Worm (Caenorhabditis elegans) whole organism, L4 larva: ENCODE results near the gene hnd-1.

Source experiments
- F44E2.7 ChIP-seq: fragments of 200-800 bp; sonication (Bioruptor generic); IDR thresholded peaks from 2 replicates; pipeline ENCODE4 v2.1.2; 2022; ENCODE audit warnings: missing genetic modification characterization, missing compliant biosample characterization
- T20F7.1 ChIP-seq: fragments of 200-800 bp; sonication (Bioruptor generic); optimal IDR thresholded peaks from 2 replicates; lab custom pipeline; 2018; ENCODE audit warnings: mild to moderate bottlenecking, missing genetic modification characterization, missing compliant biosample characterization
- Y48G9A.11 ChIP-seq: fragments of 200-800 bp; sonication (Bioruptor generic); IDR thresholded peaks from 2 replicates; pipeline ENCODE4 v1.3.6; 2022; ENCODE audit warnings: missing genetic modification reagents, missing genetic modification characterization, missing compliant biosample characterization
- aha-1 ChIP-seq: fragments of 150-350 bp; peaks from one replicate; lab custom pipeline; 2014; ENCODE audit warnings: missing biosample characterization, missing genetic modification characterization
- arid-1 ChIP-seq: fragments of 200-800 bp; sonication (Bioruptor generic); conservative IDR thresholded peaks from 2 replicates; pipeline ENCODE4 v1.3.6; 2022; ENCODE audit warnings: missing genetic modification reagents, missing genetic modification characterization, missing compliant biosample characterization
- ceh-20 ChIP-seq: fragments of 200-800 bp; sonication (Bioruptor generic); IDR thresholded peaks from 2 replicates; pipeline ENCODE4 v1.3.6; 2022; ENCODE audit warnings: missing genetic modification reagents, missing genetic modification characterization, missing compliant biosample characterization
- ceh-62 ChIP-seq: sonication (generic microtip); optimal IDR thresholded peaks from 2 replicates; lab custom pipeline; 2017; ENCODE audit warnings: missing biosample characterization, missing genetic modification characterization
- cey-2 ChIP-seq: sonication (generic microtip); optimal IDR thresholded peaks from 3 replicates; lab custom pipeline; 2017; ENCODE audit warnings: missing genetic modification characterization, mild to moderate bottlenecking, missing compliant biosample characterization, antibody characterized with exemption, borderline replicate concordance; ENCODE audit not compliant: insufficient read depth
- daf-16 ChIP-seq, 3 experiments: sonication (generic microtip); optimal IDR thresholded peaks; 2 replicates each; lab custom pipeline; 2016 to 2017; ENCODE audit warnings: missing genetic modification characterization in 3 of 3, missing genetic modification reagents in 3 of 3, mild to moderate bottlenecking in 2 of 3, missing compliant biosample characterization in 2 of 3, missing biosample characterization in 1 of 3, moderate library complexity in 1 of 3
- dmd-6 ChIP-seq: fragments of 200-800 bp; sonication (Bioruptor generic); IDR thresholded peaks from 2 replicates; pipeline ENCODE4 v1.3.6; 2022; ENCODE audit warnings: missing genetic modification reagents, missing genetic modification characterization, missing compliant biosample characterization
- dmd-8 ChIP-seq: fragments of 200-800 bp; sonication (Bioruptor generic); IDR thresholded peaks from 2 replicates; pipeline ENCODE4 v1.3.6; 2022; ENCODE audit warnings: missing genetic modification characterization, missing compliant biosample characterization
- dmd-9 ChIP-seq: fragments of 200-800 bp; sonication (Bioruptor generic); IDR thresholded peaks from 2 replicates; pipeline ENCODE4 v1.3.6; 2022; ENCODE audit warnings: missing genetic modification reagents, missing genetic modification characterization, missing compliant biosample characterization
- dve-1 ChIP-seq: sonication (generic microtip); optimal IDR thresholded peaks from 2 replicates; lab custom pipeline; 2017; ENCODE audit warnings: antibody characterized with exemption, mild to moderate bottlenecking, missing genetic modification characterization, missing compliant biosample characterization; ENCODE audit not compliant: insufficient read depth
- egl-43 ChIP-seq: fragments of 200-800 bp; sonication (Bioruptor generic); IDR thresholded peaks from 2 replicates; pipeline ENCODE4 v1.3.6; 2022; ENCODE audit warnings: missing genetic modification reagents, missing genetic modification characterization, missing compliant biosample characterization
- fkh-10 ChIP-seq: fragments of 150-350 bp; optimal IDR thresholded peaks from 2 replicates; lab custom pipeline; 2014; ENCODE audit warnings: missing biosample characterization, missing genetic modification reagents, missing genetic modification characterization
- gei-8 ChIP-seq: fragments of 200-800 bp; sonication (Bioruptor generic); optimal IDR thresholded peaks from 2 replicates; lab custom pipeline; 2018; ENCODE audit warnings: mild to moderate bottlenecking, missing genetic modification characterization, missing compliant biosample characterization
- hmg-1.1 ChIP-seq: fragments of 200-800 bp; sonication (Bioruptor generic); IDR thresholded peaks from 2 replicates; pipeline ENCODE4 v1.3.6; 2022; ENCODE audit warnings: missing genetic modification reagents, missing genetic modification characterization, missing compliant biosample characterization
- lim-7 ChIP-seq: fragments of 200-800 bp; sonication (Bioruptor generic); IDR thresholded peaks from 2 replicates; pipeline ENCODE4 v1.3.6; 2022; ENCODE audit warnings: missing genetic modification characterization, missing compliant biosample characterization
- lin-29 ChIP-seq: fragments of 200-800 bp; sonication (Bioruptor generic); IDR thresholded peaks from 2 replicates; pipeline ENCODE4 v1.3.6; 2022; ENCODE audit warnings: missing genetic modification reagents, missing genetic modification characterization, missing compliant biosample characterization
- lin-38 ChIP-seq: fragments of 200-800 bp; sonication (Bioruptor generic); IDR thresholded peaks from 2 replicates; pipeline ENCODE4 v1.3.6; 2022; ENCODE audit warnings: missing genetic modification reagents, missing genetic modification characterization, missing compliant biosample characterization
- lsy-2 ChIP-seq, 2 experiments: fragments of 150-350 bp in 1 of 2; sonication (generic microtip) in 1 of 2; optimal IDR thresholded peaks; 2 replicates each; lab custom pipeline; 2014 to 2017; ENCODE audit warnings: missing biosample characterization in 2 of 2, missing genetic modification characterization in 2 of 2
- madf-5 ChIP-seq, 2 experiments: fragments of 200-800 bp; sonication (Bioruptor generic); IDR thresholded peaks; 2 replicates each; pipeline ENCODE4 v1.3.6; 2022; ENCODE audit warnings: missing compliant biosample characterization in 2 of 2, missing genetic modification characterization in 2 of 2
- mep-1 ChIP-seq: fragments of 150-350 bp; sonication (generic microtip); optimal IDR thresholded peaks from 3 replicates; lab custom pipeline; 2014; ENCODE audit warnings: missing biosample characterization, missing genetic modification characterization
- mxl-2 ChIP-seq: fragments of 200-800 bp; sonication (Bioruptor generic); conservative IDR thresholded peaks from 2 replicates; pipeline ENCODE4 v1.3.6; 2022; ENCODE audit warnings: missing genetic modification reagents, missing genetic modification characterization, missing compliant biosample characterization
- mxl-3 ChIP-seq: fragments of 200-800 bp; sonication (Bioruptor generic); optimal IDR thresholded peaks from 2 replicates; lab custom pipeline; 2018; ENCODE audit warnings: mild to moderate bottlenecking, missing genetic modification characterization, missing compliant biosample characterization
- nhr-102 ChIP-seq: sonication (generic microtip); optimal IDR thresholded peaks from 2 replicates; lab custom pipeline; 2016; ENCODE audit warnings: mild to moderate bottlenecking, missing genetic modification characterization, moderate library complexity, missing compliant biosample characterization
- nhr-237 ChIP-seq: sonication (generic microtip); optimal IDR thresholded peaks from 2 replicates; lab custom pipeline; 2017; ENCODE audit warnings: missing biosample characterization, missing genetic modification characterization
- nhr-28 ChIP-seq: fragments of 150-350 bp; optimal IDR thresholded peaks from 2 replicates; lab custom pipeline; 2014; ENCODE audit warnings: missing biosample characterization, missing genetic modification characterization
- nhr-48 ChIP-seq: sonication (generic microtip); optimal IDR thresholded peaks from 2 replicates; lab custom pipeline; 2016; ENCODE audit warnings: mild to moderate bottlenecking, missing genetic modification characterization, missing compliant biosample characterization
- nhr-6 ChIP-seq: fragments of 150-350 bp; optimal IDR thresholded peaks from 2 replicates; lab custom pipeline; 2014; ENCODE audit warnings: missing biosample characterization, missing genetic modification characterization
- nhr-76 ChIP-seq: fragments of 150-350 bp; optimal IDR thresholded peaks from 2 replicates; lab custom pipeline; 2014; ENCODE audit warnings: missing biosample characterization, missing genetic modification characterization
- set-16 ChIP-seq: fragments of 200-800 bp; sonication (Bioruptor generic); IDR thresholded peaks from 2 replicates; pipeline ENCODE4 v1.3.6; 2022; ENCODE audit warnings: missing genetic modification reagents, missing genetic modification characterization, missing compliant biosample characterization
- snpc-1.2 ChIP-seq: fragments of 200-800 bp; sonication (Bioruptor generic); IDR thresholded peaks from 2 replicates; pipeline ENCODE4 v1.3.6; 2022; ENCODE audit warnings: missing genetic modification reagents, missing genetic modification characterization, missing compliant biosample characterization
- snpc-4 ChIP-seq: fragments of 150-350 bp; optimal IDR thresholded peaks from 2 replicates; lab custom pipeline; 2014; ENCODE audit warnings: missing biosample characterization, missing genetic modification characterization
- spr-3 ChIP-seq: fragments of 200-800 bp; sonication (Bioruptor generic); optimal IDR thresholded peaks from 2 replicates; lab custom pipeline; 2018; ENCODE audit warnings: mild to moderate bottlenecking, missing genetic modification characterization, missing compliant biosample characterization
- tra-1 ChIP-seq: fragments of 200-800 bp; sonication (Bioruptor generic); IDR thresholded peaks from 2 replicates; pipeline ENCODE4 v1.3.6; 2022; ENCODE audit warnings: missing genetic modification reagents, missing genetic modification characterization, missing compliant biosample characterization
- unc-62 ChIP-seq, 3 experiments: fragments of 150-350 bp in 1 of 3; sonication (generic microtip); optimal IDR thresholded peaks in 2 of 3; peaks in 1 of 3; 1 replicate in 1 of 3; 2 replicates in 2 of 3; lab custom pipeline; 2014 to 2017; ENCODE audit warnings: missing biosample characterization in 3 of 3, missing genetic modification characterization in 3 of 3, missing genetic modification reagents in 3 of 3, missing genotype in 1 of 3
- vab-7 ChIP-seq: fragments of 200-800 bp; sonication (Bioruptor generic); IDR thresholded peaks from 2 replicates; pipeline ENCODE4 v1.3.6; 2022; ENCODE audit warnings: missing genetic modification reagents, missing genetic modification characterization, missing compliant biosample characterization
- zfp-2 ChIP-seq: sonication (generic microtip); optimal IDR thresholded peaks from 2 replicates; lab custom pipeline; 2016; ENCODE audit warnings: mild to moderate bottlenecking, missing genetic modification characterization, missing compliant biosample characterization
- zfp-3 ChIP-seq: fragments of 200-800 bp; sonication (Bioruptor generic); conservative IDR thresholded peaks from 2 replicates; pipeline ENCODE4 v1.3.6; 2022; ENCODE audit warnings: missing genetic modification reagents, missing genetic modification characterization, missing compliant biosample characterization
- zip-11 ChIP-seq: fragments of 200-800 bp; sonication (Bioruptor generic); IDR thresholded peaks from 2 replicates; pipeline ENCODE4 v1.3.6; 2022; ENCODE audit warnings: missing genetic modification characterization, missing compliant biosample characterization

hnd-1 gene

DNA sequence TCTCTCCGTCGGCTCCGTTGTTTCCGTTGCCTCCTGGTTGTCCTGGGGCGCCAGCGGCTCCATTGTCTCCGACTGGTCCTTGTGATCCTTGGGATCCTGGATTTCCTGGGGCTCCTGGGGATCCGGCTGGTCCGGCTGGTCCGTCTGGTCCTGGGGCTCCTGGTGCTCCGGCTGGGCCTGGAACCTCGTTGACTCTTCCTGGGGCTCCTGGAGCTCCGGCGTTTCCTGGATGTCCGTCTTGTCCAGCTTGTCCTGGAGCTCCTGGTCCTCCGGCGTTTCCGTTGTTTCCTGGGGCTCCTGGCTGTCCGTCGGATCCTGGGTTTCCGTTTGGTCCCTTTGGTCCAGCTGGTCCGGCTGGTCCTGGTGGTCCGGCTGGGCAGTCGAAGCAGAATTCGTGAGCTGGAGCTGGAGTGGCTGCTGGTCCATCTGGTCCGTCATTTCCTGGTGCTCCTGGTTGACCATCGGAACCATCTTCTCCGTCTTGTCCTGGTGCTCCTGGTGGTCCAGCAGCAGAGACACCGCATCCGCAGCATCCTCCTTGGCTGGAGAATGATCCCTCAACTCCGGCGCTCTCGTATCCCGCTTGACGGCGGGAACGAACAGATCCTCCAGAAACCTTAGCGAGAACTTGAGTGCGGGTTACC lies 27.2 kb downstream of the hnd-1 start:
- 0 out of 4 replicates have a peak, but pooled peaks of 1 of the 2 experiments have one; percentile 23 for TF ChIP-seq madf-5 (GFP tag; IDR thresholded peaks at IDR 0.05; lab: Robert Waterston, UW)
- peak; percentile 98 for TF ChIP-seq set-16
- TF ChIP-seq aha-1 (tag; lab: Kevin White, UChicago), result peak; percentile 58
- TF ChIP-seq lsy-2 (tag; optimal IDR thresholded peaks at IDR 0.05; lab: Kevin White, UChicago), result no peak

DNA sequence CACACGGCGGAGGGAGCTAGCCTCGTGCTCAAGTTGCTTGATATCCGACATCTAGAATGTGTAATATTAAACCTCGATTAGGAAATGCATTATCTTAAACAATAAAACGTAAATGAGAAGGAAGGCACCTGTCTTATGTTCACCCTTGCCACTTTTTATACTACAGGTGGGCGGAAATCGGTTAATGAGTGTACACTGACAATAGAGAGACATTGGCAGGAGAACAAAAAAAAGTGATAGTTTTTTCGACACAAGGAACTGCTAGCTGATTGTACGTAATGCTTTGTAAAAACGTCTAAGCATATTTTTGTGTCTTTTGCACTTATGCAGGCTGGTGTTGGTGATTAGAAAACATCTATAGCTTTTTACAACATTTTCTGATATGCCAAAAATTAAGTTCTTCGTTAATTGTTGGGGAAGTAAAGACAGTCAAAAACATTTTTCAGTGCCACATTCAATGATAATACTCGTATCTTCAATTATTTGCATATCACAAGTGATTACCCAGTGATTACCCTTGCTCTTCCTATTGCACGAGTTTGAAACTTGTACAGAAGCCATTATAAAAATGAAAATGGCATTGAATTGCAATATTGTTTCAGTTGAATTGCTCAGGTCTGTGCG lies 28.0 kb downstream of the hnd-1 start, which contains the start of gene col-180:
TSS of gene col-180 (minus strand) at position 51 of the 624 bp plus-strand sequence.
- no peak for TF ChIP-seq zfp-2 (tag; lab: Kevin White, UChicago)
- peak; percentile 18 for TF ChIP-seq mxl-3 (GFP tag; lab: Kevin White, UChicago)
- no peak for TF ChIP-seq zip-11 (GFP tag; lab: Robert Waterston, UW)
- peak in 1 of 2 experiments; percentile 93 for TF ChIP-seq unc-62 (GFP tag; optimal IDR thresholded peaks at IDR 0.05 in 1 of 2; lab: Kevin White, UChicago)
- no peak for TF ChIP-seq unc-62 (tag; optimal IDR thresholded peaks at IDR 0.05; lab: Kevin White, UChicago)
- TF ChIP-seq zfp-3, result no peak
- TF ChIP-seq aha-1 (tag; lab: Kevin White, UChicago), result peak; percentile 87
- no peak for TF ChIP-seq lin-29 (GFP tag; lab: Robert Waterston, UW)
- TF ChIP-seq snpc-1.2, result no peak
- TF ChIP-seq fkh-10 (GFP tag; lab: Kevin White, UChicago), result no peak
- TF ChIP-seq mep-1 (tag; lab: Kevin White, UChicago), result no peak
- TF ChIP-seq Y48G9A.11 (GFP tag; lab: Robert Waterston, UW), result no peak
- TF ChIP-seq nhr-76, result no peak

DNA sequence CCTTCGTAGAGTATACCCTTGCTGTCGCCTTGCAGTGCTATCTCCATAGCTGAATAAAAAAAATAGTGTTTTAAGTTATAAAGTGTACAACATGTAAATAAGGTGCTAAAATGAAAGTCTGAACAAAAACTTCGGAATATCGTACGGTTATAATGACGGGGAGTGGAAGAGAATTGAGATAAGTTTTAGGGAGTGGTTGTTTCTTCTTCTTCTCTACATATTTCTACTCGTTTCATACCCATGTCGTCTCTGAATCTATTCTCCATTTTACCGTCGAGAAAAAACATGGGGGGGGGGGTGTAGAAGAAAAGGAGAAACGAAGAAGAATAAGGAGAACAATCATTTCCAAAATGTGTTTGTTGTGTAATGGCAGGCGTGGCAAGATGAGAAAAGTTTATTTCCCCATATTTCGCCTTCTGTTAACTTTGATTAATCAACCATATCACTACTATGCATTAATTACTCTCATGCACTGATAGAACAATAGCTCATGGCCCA lies 32.2 kb downstream of the hnd-1 start, which contains the start of gene C44C10.9:
TSS of gene C44C10.9 (minus strand) at position 51 of the 498 bp plus-strand sequence.
- TF ChIP-seq mxl-2 (GFP tag; lab: Robert Waterston, UW), result no peak
- peak; percentile 28 for TF ChIP-seq dve-1
- TF ChIP-seq mxl-3 (GFP tag; lab: Kevin White, UChicago), result peak; percentile 5
- TF ChIP-seq ceh-20 (GFP tag; lab: Robert Waterston, UW), result no peak
- TF ChIP-seq, all 104 proteins: peak for 2

DNA sequence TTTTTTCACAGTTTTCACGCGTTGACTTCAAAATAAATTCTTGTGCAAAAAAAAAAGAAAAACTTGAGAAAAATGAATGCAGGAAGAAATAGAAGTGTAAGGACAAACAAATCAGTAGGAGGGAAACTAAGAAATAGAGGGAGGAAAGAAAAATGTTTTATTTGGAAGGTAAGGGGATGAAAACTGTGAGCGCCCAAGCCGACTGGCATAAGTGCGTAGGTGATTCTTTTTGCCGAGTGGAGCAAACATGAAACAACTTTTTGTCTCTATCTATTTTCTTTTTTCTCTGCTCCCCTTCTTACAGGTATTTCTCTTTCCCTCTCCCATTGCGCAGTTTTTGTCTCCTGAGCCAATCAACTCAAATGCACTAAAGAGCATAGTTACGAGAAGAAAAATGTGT lies 34.4 kb downstream of the hnd-1 start:
- TF ChIP-seq nhr-6 (tag; lab: Kevin White, UChicago) (no peak), ceh-62 (tag; lab: Kevin White, UChicago) (no peak), nhr-237 (tag; lab: Kevin White, UChicago) (no peak), lin-29 (GFP tag; lab: Robert Waterston, UW) (no peak), nhr-102 (no peak), hmg-1.1 (GFP tag; lab: Robert Waterston, UW) (no peak), snpc-4 (no peak), lim-7 (GFP tag; lab: Robert Waterston, UW) (no peak), dmd-6 (GFP tag; lab: Robert Waterston, UW) (no peak), zfp-2 (tag; lab: Kevin White, UChicago) (no peak), spr-3 (GFP tag; lab: Kevin White, UChicago) (no peak), dmd-9 (no peak), lin-38 (GFP tag; lab: Robert Waterston, UW) (no peak)

DNA sequence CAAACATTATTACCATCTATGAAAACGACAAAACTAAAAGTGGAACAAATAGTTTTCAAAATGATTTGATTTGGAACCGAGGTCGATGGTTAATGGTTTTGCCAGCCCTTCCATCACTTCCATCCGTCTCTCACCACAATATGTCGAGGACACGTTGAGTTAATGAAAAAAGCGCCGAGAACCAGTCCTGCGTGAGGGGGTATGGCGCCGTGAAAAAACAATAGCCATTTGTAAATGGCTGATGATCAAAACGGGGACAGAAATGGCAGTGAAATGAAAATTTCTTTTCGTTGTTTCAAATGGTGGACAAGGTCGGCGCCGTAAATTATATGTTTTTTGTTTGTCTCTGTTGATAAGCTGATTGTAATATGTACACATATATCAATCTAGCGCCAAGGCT lies 35.7 kb downstream of the hnd-1 start:
- no peak for TF ChIP-seq hmg-1.1 (GFP tag; lab: Robert Waterston, UW)
- TF ChIP-seq arid-1 (GFP tag; lab: Robert Waterston, UW), result no peak
- TF ChIP-seq tra-1, result 0 out of 2 replicates have a peak, but pooled peaks have one; percentile 27
- TF ChIP-seq F44E2.7 (GFP tag; lab: Robert Waterston, UW), result no peak
- TF ChIP-seq vab-7 (GFP tag; lab: Robert Waterston, UW), result no peak
- no peak for TF ChIP-seq daf-16 (GFP tag; optimal IDR thresholded peaks at IDR 0.05; lab: Kevin White, UChicago)
- peak; percentile 23 for TF ChIP-seq daf-16 (tag; optimal IDR thresholded peaks at IDR 0.05; lab: Kevin White, UChicago)
- no peak for TF ChIP-seq T20F7.1 (GFP tag; lab: Kevin White, UChicago)
- no peak for TF ChIP-seq nhr-48
- TF ChIP-seq gei-8 (GFP tag; lab: Kevin White, UChicago), result no peak
- peak; percentile 11 for TF ChIP-seq nhr-28 (tag; lab: Kevin White, UChicago)
- no peak for TF ChIP-seq dmd-8 (GFP tag; lab: Robert Waterston, UW)
- TF ChIP-seq egl-43 (GFP tag; lab: Robert Waterston, UW), result no peak
- TF ChIP-seq cey-2, result peak; percentile 39
